Fruit fly (Drosophila melanogaster) whole organism, embryonic: Measurements from ENCODE around the gene CG31468.
A peak's percentile ranks its signal among the peaks of the same experiment; 100 is the strongest.

Experiments
- BEAF-32 ChIP-seq: fragments of 200-800 bp; sonication (Bioruptor generic); optimal IDR thresholded peaks from 3 replicates; lab custom pipeline; 2017; ENCODE audit warnings: missing biosample characterization, missing genetic modification characterization, mild to moderate bottlenecking, moderate library complexity, missing genetic modification reagents
- CG12659 ChIP-seq: fragments of 200-800 bp; sonication (Bioruptor generic); optimal IDR thresholded peaks from 3 replicates; lab custom pipeline; 2017; ENCODE audit warnings: mild to moderate bottlenecking, missing biosample characterization, missing genetic modification reagents, missing genetic modification characterization
- CG13287 ChIP-seq: fragments of 200-800 bp; sonication (Bioruptor generic); IDR thresholded peaks from 2 replicates; pipeline ENCODE4 v1.3.6; 2022; ENCODE audit warnings: missing biosample characterization, missing genetic modification characterization; ENCODE audit not compliant: partially characterized antibody
- CG14667 ChIP-seq: fragments of 200-800 bp; sonication (Bioruptor generic); IDR thresholded peaks from 2 replicates; pipeline ENCODE4 v1.3.6; 2022; ENCODE audit warnings: missing biosample characterization, missing genetic modification characterization
- CG14710 ChIP-seq: fragments of 200-800 bp; sonication (Bioruptor generic); optimal IDR thresholded peaks from 3 replicates; lab custom pipeline; 2019; ENCODE audit warnings: missing biosample characterization, mild to moderate bottlenecking, missing genetic modification characterization, moderate library complexity
- CG2120 ChIP-seq: fragments of 200-800 bp; sonication (Bioruptor generic); optimal IDR thresholded peaks from 3 replicates; lab custom pipeline; 2016; ENCODE audit warnings: missing biosample characterization, missing genetic modification characterization
- CG31441 ChIP-seq: fragments of 200-800 bp; sonication (Bioruptor generic); IDR thresholded peaks from 2 replicates; pipeline ENCODE4 v1.3.6; 2022; ENCODE audit warnings: missing biosample characterization, missing genetic modification characterization
- CG34224 ChIP-seq: fragments of 200-800 bp; sonication (Bioruptor generic); IDR thresholded peaks from 3 replicates; pipeline ENCODE4 v1.3.6; 2022; ENCODE audit warnings: missing biosample characterization, missing genetic modification characterization; ENCODE audit not compliant: partially characterized antibody
- CG3995 ChIP-seq: fragments of 200-800 bp; sonication (Bioruptor generic); optimal IDR thresholded peaks from 3 replicates; lab custom pipeline; 2016; ENCODE audit warnings: missing biosample characterization, missing genetic modification characterization
- CG4424 ChIP-seq: fragments of 200-800 bp; sonication (Bioruptor generic); optimal IDR thresholded peaks from 3 replicates; lab custom pipeline; 2016; ENCODE audit warnings: missing biosample characterization, missing genetic modification characterization
- CG4617 ChIP-seq: fragments of 200-800 bp; sonication (Bioruptor generic); optimal IDR thresholded peaks from 3 replicates; lab custom pipeline; 2016; ENCODE audit warnings: missing biosample characterization, missing genetic modification characterization, borderline replicate concordance
- CG5953 ChIP-seq: fragments of 200-800 bp; sonication (Bioruptor generic); IDR thresholded peaks from 2 replicates; pipeline ENCODE4 v1.3.6; 2022; ENCODE audit warnings: missing biosample characterization, missing genetic modification characterization
- CG6654 ChIP-seq: fragments of 200-800 bp; sonication (Bioruptor generic); optimal IDR thresholded peaks from 2 replicates; lab custom pipeline; 2017; ENCODE audit warnings: missing biosample characterization, mild to moderate bottlenecking, missing genetic modification characterization
- CG7271 ChIP-seq: fragments of 200-800 bp; sonication (Bioruptor generic); optimal IDR thresholded peaks from 2 replicates; lab custom pipeline; 2018; ENCODE audit warnings: missing biosample characterization, mild to moderate bottlenecking, missing genetic modification characterization, moderate library complexity
- CG7372 ChIP-seq: fragments of 200-800 bp; sonication (Bioruptor generic); IDR thresholded peaks from 2 replicates; pipeline ENCODE4 v1.3.6; 2022; ENCODE audit warnings: missing biosample characterization, missing genetic modification characterization
- CG7556 ChIP-seq: fragments of 200-800 bp; sonication (Bioruptor generic); optimal IDR thresholded peaks from 2 replicates; lab custom pipeline; 2017; ENCODE audit warnings: missing biosample characterization, mild to moderate bottlenecking, missing genetic modification characterization
- CG7928 ChIP-seq: fragments of 200-800 bp; sonication (Bioruptor generic); optimal IDR thresholded peaks from 2 replicates; lab custom pipeline; 2017; ENCODE audit warnings: missing biosample characterization, mild to moderate bottlenecking, missing genetic modification characterization
- CTCF ChIP-seq: fragments of 200-800 bp; sonication (Bioruptor generic); optimal IDR thresholded peaks from 2 replicates; lab custom pipeline; 2017; ENCODE audit warnings: missing biosample characterization, mild to moderate bottlenecking, missing genetic modification characterization, moderate library complexity
- Dfd ChIP-seq, 2 experiments: fragments of >200 bp; optimal IDR thresholded peaks; 2 replicates each; lab custom pipeline; 2017; ENCODE audit warnings: missing biosample characterization in 2 of 2, missing genetic modification characterization in 2 of 2
- Dp ChIP-seq: fragments of 200-800 bp; sonication (Bioruptor generic); optimal IDR thresholded peaks from 2 replicates; lab custom pipeline; 2018; ENCODE audit warnings: missing biosample characterization, mild to moderate bottlenecking, missing genetic modification characterization, moderate library complexity
- Ets97D ChIP-seq: fragments of 200-800 bp; sonication (Bioruptor generic); optimal IDR thresholded peaks from 3 replicates; lab custom pipeline; 2016; ENCODE audit warnings: missing biosample characterization, missing genetic modification characterization
- Fer2 ChIP-seq: fragments of 200-800 bp; sonication (Bioruptor generic); optimal IDR thresholded peaks from 2 replicates; lab custom pipeline; 2018; ENCODE audit warnings: missing biosample characterization, mild to moderate bottlenecking, missing genetic modification characterization, moderate library complexity
- Gug ChIP-seq: fragments of 200-800 bp; sonication (Bioruptor generic); IDR thresholded peaks from 4 replicates; pipeline ENCODE4 v1.3.6; 2022; ENCODE audit warnings: missing biosample characterization, missing genetic modification characterization
- HmgZ ChIP-seq: fragments of 200-800 bp; sonication (Bioruptor generic); optimal IDR thresholded peaks from 2 replicates; lab custom pipeline; 2018; ENCODE audit warnings: missing biosample characterization, mild to moderate bottlenecking, missing genetic modification characterization
- MBD-R2 ChIP-seq: fragments of 200-800 bp; sonication (Bioruptor generic); IDR thresholded peaks from 2 replicates; pipeline ENCODE4 v1.3.6; 2022; ENCODE audit warnings: missing biosample characterization, missing genetic modification characterization
- Mes4 ChIP-seq: fragments of 200-800 bp; sonication (Bioruptor generic); optimal IDR thresholded peaks from 2 replicates; lab custom pipeline; 2016; ENCODE audit warnings: missing biosample characterization, missing genetic modification characterization
- Myb ChIP-seq: fragments of 200-800 bp; sonication (Bioruptor generic); optimal IDR thresholded peaks from 2 replicates; lab custom pipeline; 2016; ENCODE audit warnings: missing biosample characterization, missing genetic modification characterization
- PHDP ChIP-seq: fragments of 200-800 bp; sonication (Bioruptor generic); optimal IDR thresholded peaks from 3 replicates; lab custom pipeline; 2018; ENCODE audit warnings: missing biosample characterization, mild to moderate bottlenecking, missing genetic modification characterization, moderate library complexity
- Sry-δ ChIP-seq: fragments of 200-800 bp; sonication (Bioruptor generic); optimal IDR thresholded peaks from 2 replicates; lab custom pipeline; 2016; ENCODE audit warnings: missing biosample characterization, missing genetic modification characterization
- Vsx1 ChIP-seq: fragments of 200-800 bp; sonication (Bioruptor generic); optimal IDR thresholded peaks from 2 replicates; lab custom pipeline; 2017; ENCODE audit warnings: missing biosample characterization, mild to moderate bottlenecking, missing genetic modification characterization, missing genetic modification reagents
- YL-1 ChIP-seq: fragments of 200-800 bp; sonication (Bioruptor generic); optimal IDR thresholded peaks from 3 replicates; lab custom pipeline; 2017; ENCODE audit warnings: missing biosample characterization, mild to moderate bottlenecking, missing genetic modification characterization
- chinmo ChIP-seq: fragments of 200-800 bp; sonication (Bioruptor generic); IDR thresholded peaks from 4 replicates; pipeline ENCODE4 v1.3.6; 2022; ENCODE audit warnings: missing biosample characterization, missing genetic modification characterization; ENCODE audit not compliant: partially characterized antibody
- croc ChIP-seq: fragments of 200-800 bp; sonication (Bioruptor generic); conservative IDR thresholded peaks from 3 replicates; pipeline ENCODE4 v1.3.6; 2022; ENCODE audit warnings: missing biosample characterization, missing genetic modification characterization
- eyg ChIP-seq: fragments of 200-800 bp; sonication (Bioruptor generic); optimal IDR thresholded peaks from 3 replicates; lab custom pipeline; 2016; ENCODE audit warnings: missing biosample characterization, missing genetic modification characterization
- gfzf ChIP-seq: fragments of 200-800 bp; sonication (Bioruptor generic); optimal IDR thresholded peaks from 2 replicates; lab custom pipeline; 2016; ENCODE audit warnings: missing biosample characterization, mild to moderate bottlenecking, missing genetic modification characterization, moderate library complexity
- hkb ChIP-seq, 2 experiments: fragments of 200-800 bp in 1 of 2; fragments of >200 bp in 1 of 2; sonication (Bioruptor generic) in 1 of 2; IDR thresholded peaks in 1 of 2; optimal IDR thresholded peaks in 1 of 2; 2 replicates each; pipeline versions ENCODE4 v1.3.6 to Lab custom; 2017 to 2022; ENCODE audit warnings: missing biosample characterization in 1 of 2, missing genetic modification characterization in 1 of 2
- jing ChIP-seq: fragments of 200-800 bp; sonication (Bioruptor generic); optimal IDR thresholded peaks from 2 replicates; lab custom pipeline; 2018; ENCODE audit warnings: missing biosample characterization, mild to moderate bottlenecking, missing genetic modification characterization
- onecut ChIP-seq: fragments of 200-800 bp; sonication (Bioruptor generic); IDR thresholded peaks from 2 replicates; pipeline ENCODE4 v1.3.6; 2022; ENCODE audit warnings: missing biosample characterization, missing genetic modification characterization
- phol ChIP-seq: fragments of 200-800 bp; sonication (Bioruptor generic); optimal IDR thresholded peaks from 3 replicates; lab custom pipeline; 2018; ENCODE audit warnings: missing biosample characterization, mild to moderate bottlenecking, missing genetic modification characterization, moderate library complexity
- pzg ChIP-seq: fragments of 200-800 bp; sonication (Bioruptor generic); optimal IDR thresholded peaks from 3 replicates; lab custom pipeline; 2018; ENCODE audit warnings: missing biosample characterization, mild to moderate bottlenecking, missing genetic modification characterization, moderate library complexity
- schlank ChIP-seq: fragments of 200-800 bp; sonication (Bioruptor generic); optimal IDR thresholded peaks from 2 replicates; lab custom pipeline; 2018; ENCODE audit warnings: missing biosample characterization, mild to moderate bottlenecking, missing genetic modification characterization
- sob ChIP-seq: fragments of 200-800 bp; sonication (Bioruptor generic); IDR thresholded peaks from 2 replicates; pipeline ENCODE4 v1.3.6; 2022; ENCODE audit warnings: missing biosample characterization, missing genetic modification characterization
- stwl ChIP-seq: fragments of 200-800 bp; sonication (Bioruptor generic); optimal IDR thresholded peaks from 3 replicates; lab custom pipeline; 2018; ENCODE audit warnings: missing biosample characterization, mild to moderate bottlenecking, missing genetic modification characterization, moderate library complexity
- tna ChIP-seq: fragments of 200-800 bp; sonication (Bioruptor generic); IDR thresholded peaks from 2 replicates; pipeline ENCODE4 v1.3.6; 2022; ENCODE audit warnings: missing biosample characterization, missing genetic modification characterization; ENCODE audit not compliant: partially characterized antibody
- trem ChIP-seq: fragments of 200-800 bp; optimal IDR thresholded peaks from 3 replicates; lab custom pipeline; 2019; ENCODE audit warnings: missing biosample characterization, mild to moderate bottlenecking, missing genetic modification characterization, moderate library complexity

The CG31468 gene

dm6 chr3R:23694579-23695033, 5.5 kb downstream of the CG31468 start, which contains the start of gene CG10254 (continued):
- peak; percentile 18 for TF ChIP-seq BEAF-32 (GFP tag; lab: Kevin White, UChicago)
- TF ChIP-seq CTCF (GFP tag; lab: Kevin White, UChicago): peak; percentile 73
- no peak for TF ChIP-seq CG5953 (GFP tag; lab: Robert Waterston, UW)
- peak; percentile 57 for TF ChIP-seq Myb
- peak; percentile 34; the same call in 1 of the 2 replicates for TF ChIP-seq CG13287 (GFP tag; lab: Robert Waterston, UW)
- no peak for TF ChIP-seq schlank
- peak; percentile 30 for TF ChIP-seq CG14710 (tag; lab: Kevin White, UChicago)
- no peak for TF ChIP-seq CG6654 (GFP tag; lab: Kevin White, UChicago)
- no peak for TF ChIP-seq CG7271 (tag; lab: Kevin White, UChicago)
- TF ChIP-seq stwl: peak; percentile 38
- TF ChIP-seq CG12659: peak; percentile 35
- peak; percentile 25 for TF ChIP-seq HmgZ (tag; lab: Kevin White, UChicago)
- TF ChIP-seq Mes4: no peak
- no peak for TF ChIP-seq CG34224 (GFP tag; lab: Robert Waterston, UW)
- peak; percentile 45 for TF ChIP-seq YL-1 (GFP tag; lab: Kevin White, UChicago)
- TF ChIP-seq sob: no peak
- no peak for TF ChIP-seq jing
- no peak for TF ChIP-seq CG14667 (GFP tag; lab: Robert Waterston, UW)
- no peak for TF ChIP-seq Fer2 (tag; lab: Kevin White, UChicago)
- no peak for TF ChIP-seq CG31441 (GFP tag; lab: Robert Waterston, UW)
- TF ChIP-seq Gug (GFP tag; lab: Robert Waterston, UW): no peak
- TF ChIP-seq gfzf: peak; percentile 87
- no peak for TF ChIP-seq CG4424 (GFP tag; lab: Kevin White, UChicago)
- TF ChIP-seq CG7556 (GFP tag; lab: Kevin White, UChicago): no peak
- no peak for TF ChIP-seq CG2120
- peak; percentile 50 for TF ChIP-seq CG3995 (GFP tag; lab: Kevin White, UChicago)
- TF ChIP-seq Dfd (GFP tag; optimal IDR thresholded peaks at IDR 0.05; lab: Kevin White, UChicago): no peak
- TF ChIP-seq tna (GFP tag; lab: Robert Waterston, UW): no peak
- TF ChIP-seq CG7928: peak; percentile 33
- peak; percentile 48 for TF ChIP-seq MBD-R2
- peak; percentile 52 for TF ChIP-seq CG4617 (GFP tag; lab: Kevin White, UChicago)
- peak; percentile 64; the same call in 1 of the 2 replicates for TF ChIP-seq onecut (GFP tag; lab: Robert Waterston, UW)
- TF ChIP-seq hkb (optimal IDR thresholded peaks at IDR 0.05; lab: Kevin White, UChicago): no peak
- TF ChIP-seq hkb (GFP tag; IDR thresholded peaks at IDR 0.05; lab: Robert Waterston, UW): no peak
- no peak for TF ChIP-seq CG7372
- TF ChIP-seq eyg (GFP tag; lab: Kevin White, UChicago): no peak
- no peak for TF ChIP-seq croc (GFP tag; lab: Robert Waterston, UW)
- peak; percentile 7 for TF ChIP-seq Ets97D
- TF ChIP-seq Dp (GFP tag; lab: Kevin White, UChicago): peak; percentile 83
- no peak for TF ChIP-seq Vsx1 (GFP tag; lab: Kevin White, UChicago)
- TF ChIP-seq PHDP (tag; lab: Kevin White, UChicago): no peak
- TF ChIP-seq phol (tag; lab: Kevin White, UChicago): peak; percentile 28
- peak; percentile 59 for TF ChIP-seq pzg (GFP tag; lab: Kevin White, UChicago)
- TF ChIP-seq Sry-δ (GFP tag; lab: Kevin White, UChicago): no peak
- TF ChIP-seq trem: peak; percentile 21
- TF ChIP-seq chinmo (GFP tag; lab: Robert Waterston, UW): peak; percentile 38; the same call in 1 of the 4 replicates
